Worm (Caenorhabditis elegans): ENCODE results near the gene ctsa-3.1.

DNA sequence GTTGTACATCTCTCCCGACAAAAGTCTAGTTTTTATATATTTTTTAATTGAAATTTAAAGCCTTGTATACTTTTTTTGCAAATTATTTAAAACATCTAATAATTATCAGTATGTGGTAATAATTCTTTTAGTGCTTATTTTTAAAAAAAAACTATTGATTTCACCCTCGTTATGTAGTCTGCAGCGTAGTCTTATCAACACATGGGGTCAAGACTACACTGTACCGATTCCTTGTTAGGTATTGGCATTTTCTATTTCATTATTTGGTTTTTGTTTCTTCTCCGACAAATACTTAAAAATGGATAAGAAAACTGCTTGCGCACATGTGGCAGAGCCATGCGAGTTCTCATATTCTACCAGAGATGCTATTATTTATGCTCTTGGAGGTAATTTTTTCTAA is 36.6 kb upstream of the ctsa-3.1 start, which contains the start of gene maoc-1:
- TF ChIP-seq fkh-6 (tag; optimal IDR thresholded peaks at IDR 0.05) (no peak), F13H6.1 (tag; optimal IDR thresholded peaks at IDR 0.05) (no peak), tbx-2 (tag; optimal IDR thresholded peaks at IDR 0.05) (no peak), rnt-1 (tag; optimal IDR thresholded peaks at IDR 0.05) (no peak), ets-4 (tag; optimal IDR thresholded peaks at IDR 0.05) (no peak)

All from whole organism, late embryonic.